Fruit fly (Drosophila melanogaster) whole organism, embryonic: ENCODE measurements around the gene CG1909.
A peak's percentile ranks its signal among the peaks of the same experiment; 100 is the strongest.

Source experiments
- Asciz ChIP-seq: fragments of 200-800 bp; sonication (Bioruptor generic); optimal IDR thresholded peaks from 2 replicates; lab custom pipeline; 2017; ENCODE audit warnings: missing biosample characterization, mild to moderate bottlenecking, missing genetic modification characterization, missing genetic modification reagents
- CG12769 ChIP-seq: fragments of 200-800 bp; sonication (Bioruptor generic); optimal IDR thresholded peaks from 2 replicates; lab custom pipeline; 2019; ENCODE audit warnings: missing biosample characterization, mild to moderate bottlenecking, missing genetic modification characterization, moderate library complexity
- CG13296 ChIP-seq: fragments of 200-800 bp; sonication (Bioruptor generic); optimal IDR thresholded peaks from 3 replicates; lab custom pipeline; 2018; ENCODE audit warnings: missing biosample characterization, mild to moderate bottlenecking, missing genetic modification characterization
- CG1603 ChIP-seq: fragments of 200-800 bp; sonication (Bioruptor generic); optimal IDR thresholded peaks from 2 replicates; lab custom pipeline; 2019; ENCODE audit warnings: missing biosample characterization, mild to moderate bottlenecking, missing genetic modification characterization, moderate library complexity
- CG17385 ChIP-seq: fragments of 200-800 bp; sonication (Bioruptor generic); optimal IDR thresholded peaks from 3 replicates; lab custom pipeline; 2018; ENCODE audit warnings: missing biosample characterization, mild to moderate bottlenecking, missing genetic modification characterization
- CG17568 ChIP-seq: fragments of 200-800 bp; sonication (Bioruptor generic); optimal IDR thresholded peaks from 2 replicates; lab custom pipeline; 2018; ENCODE audit warnings: missing biosample characterization, mild to moderate bottlenecking, missing genetic modification characterization, moderate library complexity
- CG18262 ChIP-seq: fragments of 200-800 bp; optimal IDR thresholded peaks from 3 replicates; lab custom pipeline; 2019; ENCODE audit warnings: missing biosample characterization, mild to moderate bottlenecking, missing genetic modification characterization, moderate library complexity
- CG2129 ChIP-seq: fragments of 200-800 bp; sonication (Bioruptor generic); IDR thresholded peaks from 2 replicates; pipeline ENCODE4 v1.3.6; 2022; ENCODE audit warnings: missing biosample characterization, missing genetic modification characterization; ENCODE audit not compliant: partially characterized antibody
- CG2199 ChIP-seq: fragments of 200-800 bp; sonication (Bioruptor generic); IDR thresholded peaks from 3 replicates; pipeline ENCODE4 v1.3.6; 2022; ENCODE audit warnings: missing biosample characterization, missing genetic modification characterization
- CG2678 ChIP-seq: fragments of 200-800 bp; sonication (Bioruptor generic); optimal IDR thresholded peaks from 3 replicates; lab custom pipeline; 2019; ENCODE audit warnings: missing biosample characterization, mild to moderate bottlenecking, missing genetic modification characterization, moderate library complexity
- CG2875 ChIP-seq: fragments of 200-800 bp; sonication (Bioruptor generic); optimal IDR thresholded peaks from 2 replicates; lab custom pipeline; 2017; ENCODE audit warnings: missing biosample characterization, mild to moderate bottlenecking, missing genetic modification characterization, missing genetic modification reagents
- CG30403 ChIP-seq: fragments of 200-800 bp; sonication (Bioruptor generic); optimal IDR thresholded peaks from 3 replicates; lab custom pipeline; 2016; ENCODE audit warnings: missing biosample characterization, missing genetic modification characterization
- CG34422 ChIP-seq: fragments of 200-800 bp; sonication (Bioruptor generic); IDR thresholded peaks from 3 replicates; pipeline ENCODE4 v1.3.6; 2022; ENCODE audit warnings: missing biosample characterization, missing genetic modification characterization
- CG6254 ChIP-seq: fragments of 200-800 bp; sonication (Bioruptor generic); optimal IDR thresholded peaks from 3 replicates; lab custom pipeline; 2017; ENCODE audit warnings: mild to moderate bottlenecking, missing biosample characterization, missing genetic modification reagents, missing genetic modification characterization
- CG6765 ChIP-seq: fragments of 200-800 bp; sonication (Bioruptor generic); optimal IDR thresholded peaks from 3 replicates; lab custom pipeline; 2017; ENCODE audit warnings: missing biosample characterization, mild to moderate bottlenecking, missing genetic modification characterization
- CG6791 ChIP-seq: fragments of 200-800 bp; sonication (Bioruptor generic); IDR thresholded peaks from 3 replicates; pipeline ENCODE4 v1.3.6; 2022; ENCODE audit warnings: missing biosample characterization, missing genetic modification characterization; ENCODE audit not compliant: partially characterized antibody
- CoRest ChIP-seq: fragments of 200-800 bp; sonication (Bioruptor generic); optimal IDR thresholded peaks from 3 replicates; lab custom pipeline; 2018; ENCODE audit warnings: missing biosample characterization, mild to moderate bottlenecking, missing genetic modification characterization, moderate library complexity
- D ChIP-seq, 2 experiments: fragments of 200-800 bp in 1 of 2; fragments of >200 bp in 1 of 2; sonication (Bioruptor generic) in 1 of 2; optimal IDR thresholded peaks; 2 replicates in 1 of 2; 3 replicates in 1 of 2; lab custom pipeline; 2017; ENCODE audit warnings: mild to moderate bottlenecking in 1 of 2, missing biosample characterization in 1 of 2, missing genetic modification characterization in 1 of 2, missing genetic modification reagents in 1 of 2
- Dfd ChIP-seq, 2 experiments: fragments of >200 bp; optimal IDR thresholded peaks; 2 replicates each; lab custom pipeline; 2017; ENCODE audit warnings: missing biosample characterization in 2 of 2, missing genetic modification characterization in 2 of 2
- Fer1 ChIP-seq: fragments of 200-800 bp; sonication (Bioruptor generic); optimal IDR thresholded peaks from 2 replicates; lab custom pipeline; 2017; ENCODE audit warnings: missing biosample characterization, mild to moderate bottlenecking, missing genetic modification characterization
- HmgZ ChIP-seq: fragments of 200-800 bp; sonication (Bioruptor generic); optimal IDR thresholded peaks from 2 replicates; lab custom pipeline; 2018; ENCODE audit warnings: missing biosample characterization, mild to moderate bottlenecking, missing genetic modification characterization
- Hsf ChIP-seq: fragments of 200-800 bp; sonication (Bioruptor generic); optimal IDR thresholded peaks from 3 replicates; lab custom pipeline; 2016; ENCODE audit warnings: missing biosample characterization, missing genetic modification characterization
- MESR4 ChIP-seq: fragments of 200-800 bp; sonication (Bioruptor generic); optimal IDR thresholded peaks from 2 replicates; lab custom pipeline; 2018; ENCODE audit warnings: missing biosample characterization, mild to moderate bottlenecking, missing genetic modification characterization, moderate library complexity
- Nf-YB ChIP-seq: fragments of 200-800 bp; sonication (Bioruptor generic); optimal IDR thresholded peaks from 3 replicates; lab custom pipeline; 2019; ENCODE audit warnings: missing biosample characterization, mild to moderate bottlenecking, missing genetic modification characterization, moderate library complexity
- Nf-YC ChIP-seq: fragments of 200-800 bp; optimal IDR thresholded peaks from 3 replicates; lab custom pipeline; 2019; ENCODE audit warnings: missing biosample characterization, mild to moderate bottlenecking, missing genetic modification characterization, moderate library complexity
- Optix ChIP-seq: fragments of 200-800 bp; sonication (Bioruptor generic); IDR thresholded peaks from 3 replicates; pipeline ENCODE4 v1.3.6; 2022; ENCODE audit warnings: missing biosample characterization, missing genetic modification characterization
- PHDP ChIP-seq: fragments of 200-800 bp; sonication (Bioruptor generic); optimal IDR thresholded peaks from 3 replicates; lab custom pipeline; 2018; ENCODE audit warnings: missing biosample characterization, mild to moderate bottlenecking, missing genetic modification characterization, moderate library complexity
- Six4 ChIP-seq: fragments of 200-800 bp; sonication (Bioruptor generic); optimal IDR thresholded peaks from 2 replicates; lab custom pipeline; 2016; ENCODE audit warnings: missing biosample characterization, missing genetic modification characterization
- YL-1 ChIP-seq: fragments of 200-800 bp; sonication (Bioruptor generic); optimal IDR thresholded peaks from 3 replicates; lab custom pipeline; 2017; ENCODE audit warnings: missing biosample characterization, mild to moderate bottlenecking, missing genetic modification characterization
- ap ChIP-seq: fragments of 200-800 bp; sonication (Bioruptor generic); IDR thresholded peaks from 2 replicates; pipeline ENCODE4 v1.3.6; 2022; ENCODE audit warnings: missing biosample characterization, missing genetic modification characterization
- bsh ChIP-seq, 2 experiments: fragments of 200-800 bp; sonication (Bioruptor generic); optimal IDR thresholded peaks; 2 replicates each; lab custom pipeline; 2017 to 2018; ENCODE audit warnings: mild to moderate bottlenecking in 2 of 2, missing biosample characterization in 2 of 2, missing genetic modification characterization in 2 of 2, moderate library complexity in 1 of 2
- btn ChIP-seq: fragments of 200-800 bp; sonication (Bioruptor generic); optimal IDR thresholded peaks from 2 replicates; lab custom pipeline; 2016; ENCODE audit warnings: missing biosample characterization, missing genetic modification characterization
- cad ChIP-seq: fragments of >200 bp; optimal IDR thresholded peaks from 2 replicates; lab custom pipeline; 2017; ENCODE audit warnings: missing biosample characterization, missing genetic modification characterization
- cg ChIP-seq: fragments of 200-800 bp; sonication (Bioruptor generic); optimal IDR thresholded peaks from 3 replicates; lab custom pipeline; 2019; ENCODE audit warnings: missing biosample characterization, mild to moderate bottlenecking, missing genetic modification characterization, moderate library complexity
- crp ChIP-seq, 2 experiments: fragments of 200-800 bp; sonication (Bioruptor generic); optimal IDR thresholded peaks; 2 replicates in 1 of 2; 3 replicates in 1 of 2; lab custom pipeline; 2017; ENCODE audit warnings: missing biosample characterization in 2 of 2, missing genetic modification characterization in 2 of 2, mild to moderate bottlenecking in 1 of 2, moderate library complexity in 1 of 2
- dati ChIP-seq: fragments of 200-800 bp; sonication (Bioruptor generic); IDR thresholded peaks from 2 replicates; pipeline ENCODE4 v1.3.6; 2022; ENCODE audit warnings: missing biosample characterization, missing genetic modification characterization
- disco-r ChIP-seq: fragments of 200-800 bp; sonication (Bioruptor generic); optimal IDR thresholded peaks from 2 replicates; lab custom pipeline; 2016; ENCODE audit warnings: missing biosample characterization, missing genetic modification characterization
- eve ChIP-seq, 2 experiments: fragments of >200 bp; optimal IDR thresholded peaks; 2 replicates each; lab custom pipeline; 2017; ENCODE audit warnings: missing biosample characterization in 2 of 2, missing genetic modification characterization in 2 of 2
- exex ChIP-seq: fragments of 200-800 bp; sonication (Bioruptor generic); optimal IDR thresholded peaks from 4 replicates; lab custom pipeline; 2018; ENCODE audit warnings: missing biosample characterization, mild to moderate bottlenecking, missing genetic modification characterization, moderate library complexity
- fd3F ChIP-seq: fragments of 200-800 bp; sonication (Bioruptor generic); optimal IDR thresholded peaks from 2 replicates; lab custom pipeline; 2018; ENCODE audit warnings: missing biosample characterization, mild to moderate bottlenecking, missing genetic modification characterization, moderate library complexity
- gcm2 ChIP-seq: fragments of 200-800 bp; sonication (Bioruptor generic); optimal IDR thresholded peaks from 2 replicates; lab custom pipeline; 2016; ENCODE audit warnings: missing biosample characterization, missing genetic modification characterization
- grau ChIP-seq: fragments of 200-800 bp; optimal IDR thresholded peaks from 3 replicates; lab custom pipeline; 2019; ENCODE audit warnings: missing biosample characterization, mild to moderate bottlenecking, missing genetic modification characterization, moderate library complexity
- inv ChIP-seq: fragments of 200-800 bp; sonication (Bioruptor generic); IDR thresholded peaks from 2 replicates; pipeline ENCODE4 v1.3.6; 2022; ENCODE audit warnings: missing biosample characterization, missing genetic modification characterization; ENCODE audit not compliant: partially characterized antibody
- pum ChIP-seq: fragments of 200-800 bp; sonication (Bioruptor generic); optimal IDR thresholded peaks from 2 replicates; lab custom pipeline; 2016; ENCODE audit warnings: missing biosample characterization, missing genetic modification characterization
- sima ChIP-seq: fragments of 200-800 bp; sonication (Bioruptor generic); optimal IDR thresholded peaks from 2 replicates; lab custom pipeline; 2016; ENCODE audit warnings: missing biosample characterization, missing genetic modification characterization
- sqz ChIP-seq: fragments of 200-800 bp; sonication (Bioruptor generic); optimal IDR thresholded peaks from 3 replicates; lab custom pipeline; 2018; ENCODE audit warnings: missing biosample characterization, mild to moderate bottlenecking, missing genetic modification characterization
- sug ChIP-seq: fragments of 200-800 bp; optimal IDR thresholded peaks from 2 replicates; lab custom pipeline; 2019; ENCODE audit warnings: missing biosample characterization, mild to moderate bottlenecking, missing genetic modification characterization, moderate library complexity
- zen2 ChIP-seq: fragments of 200-800 bp; sonication (Bioruptor generic); IDR thresholded peaks from 3 replicates; pipeline ENCODE4 v1.3.6; 2022; ENCODE audit warnings: missing biosample characterization, missing genetic modification characterization; ENCODE audit not compliant: partially characterized antibody

The CG1909 gene

DNA sequence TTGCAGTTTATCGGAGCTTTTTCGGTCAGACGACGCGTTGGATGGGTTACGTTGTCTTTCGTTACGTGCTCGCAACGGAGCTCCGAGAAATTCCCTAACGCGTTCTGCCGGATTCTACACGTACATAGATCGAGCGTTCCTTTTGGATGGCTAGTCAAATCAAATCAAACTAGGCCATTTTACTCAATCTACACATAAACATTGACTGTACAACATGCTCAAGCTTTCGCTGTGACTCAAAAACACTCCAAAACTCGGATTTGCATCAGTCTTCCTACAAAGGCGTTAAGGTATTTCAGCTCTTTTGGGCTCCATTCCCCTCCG, 25.1 kb upstream of the CG1909 start, which contains the start of gene Pur-alpha (continued):
- TF ChIP-seq grau (tag; lab: Kevin White, UChicago) = peak; percentile 15
- TF ChIP-seq sqz (GFP tag; lab: Kevin White, UChicago) = peak; percentile 11
- no peak for TF ChIP-seq YL-1 (GFP tag; lab: Kevin White, UChicago)
- no peak for TF ChIP-seq CoRest
- no peak for TF ChIP-seq CG6254 (GFP tag; lab: Kevin White, UChicago)
- no peak for TF ChIP-seq cad (GFP tag; lab: Kevin White, UChicago)
- TF ChIP-seq zen2 (GFP tag; lab: Robert Waterston, UW) = no peak
- TF ChIP-seq Optix (GFP tag; lab: Robert Waterston, UW) = no peak

DNA sequence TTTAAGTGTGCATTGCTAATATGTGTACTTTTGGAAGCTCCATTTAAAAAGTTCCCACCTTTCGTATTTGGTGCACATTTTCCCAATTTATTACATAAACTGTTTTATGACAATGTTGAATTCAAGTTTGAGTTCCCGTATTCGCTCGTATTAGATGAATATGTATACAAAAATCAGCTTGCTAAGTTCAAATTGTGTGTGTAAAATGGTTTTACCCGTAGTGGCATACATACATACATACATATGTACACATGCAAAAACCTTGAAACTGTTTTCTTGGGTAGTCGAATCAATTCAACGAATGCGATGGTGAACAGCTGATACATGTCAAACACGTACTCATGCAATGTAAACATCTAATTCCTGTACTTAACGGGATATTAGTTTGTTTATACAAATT, 24.5 kb upstream of the CG1909 start:
- no peak for TF ChIP-seq Nf-YC (tag; lab: Kevin White, UChicago)
- peak; percentile 7 for TF ChIP-seq CG6765 (GFP tag; lab: Kevin White, UChicago)
- no peak for TF ChIP-seq Dfd (GFP tag; optimal IDR thresholded peaks at IDR 0.05; lab: Kevin White, UChicago)
- no peak for TF ChIP-seq CG30403 (GFP tag; lab: Kevin White, UChicago)
- no peak for TF ChIP-seq Hsf (GFP tag; lab: Kevin White, UChicago)
- TF ChIP-seq inv (GFP tag; lab: Robert Waterston, UW) = no peak
- no peak for TF ChIP-seq disco-r (GFP tag; lab: Kevin White, UChicago)
- peak; percentile 69 for TF ChIP-seq CG17568 (GFP tag; lab: Kevin White, UChicago)
- TF ChIP-seq CG6791 = no peak
- TF ChIP-seq cg (GFP tag; lab: Kevin White, UChicago) = peak; percentile 43
- peak; percentile 14 for TF ChIP-seq PHDP (tag; lab: Kevin White, UChicago)
- TF ChIP-seq ap = no peak
- no peak for TF ChIP-seq btn (GFP tag; lab: Kevin White, UChicago)
- TF ChIP-seq crp (GFP tag; optimal IDR thresholded peaks at IDR 0.05; lab: Kevin White, UChicago) = peak in 1 of 2 experiments; percentile 69
- no peak for TF ChIP-seq gcm2 (GFP tag; lab: Kevin White, UChicago)
- TF ChIP-seq CG18262 = peak; percentile 6
- TF ChIP-seq Six4 (GFP tag; lab: Kevin White, UChicago) = no peak
- peak; percentile 1 for TF ChIP-seq Asciz (GFP tag; lab: Kevin White, UChicago)
- no peak for TF ChIP-seq pum
- TF ChIP-seq sima (GFP tag; lab: Kevin White, UChicago) = no peak
- peak; percentile 72 for TF ChIP-seq CG12769 (tag; lab: Kevin White, UChicago)
- peak; percentile 18 for TF ChIP-seq CG17385
- no peak for TF ChIP-seq bsh (GFP tag; optimal IDR thresholded peaks at IDR 0.05; lab: Kevin White, UChicago)
- TF ChIP-seq dati (GFP tag; lab: Robert Waterston, UW) = no peak
- peak; percentile 29 for TF ChIP-seq CG1603 (tag; lab: Kevin White, UChicago)
- peak in 1 of 2 experiments; percentile 51 for TF ChIP-seq eve (GFP tag; optimal IDR thresholded peaks at IDR 0.05; lab: Kevin White, UChicago)
- peak; percentile 42 for TF ChIP-seq sug (tag; lab: Kevin White, UChicago)
- peak; percentile 57 for TF ChIP-seq Fer1 (GFP tag; lab: Kevin White, UChicago)
- TF ChIP-seq HmgZ = peak; percentile 35
- no peak for TF ChIP-seq CG2875
- 0 out of 3 replicates have a peak, but pooled peaks have one; percentile 74 for TF ChIP-seq CG2199 (GFP tag; lab: Robert Waterston, UW)
- TF ChIP-seq fd3F = peak; percentile 29
- no peak for TF ChIP-seq CG2129 (GFP tag; lab: Robert Waterston, UW)
- TF ChIP-seq MESR4 (GFP tag; lab: Kevin White, UChicago) = peak; percentile 38
- no peak for TF ChIP-seq exex (tag; lab: Kevin White, UChicago)
- TF ChIP-seq CG34422 = no peak; the same call in 2 of the 3 replicates
- no peak for TF ChIP-seq D (optimal IDR thresholded peaks at IDR 0.05; lab: Kevin White, UChicago)
- no peak for TF ChIP-seq D (GFP tag; optimal IDR thresholded peaks at IDR 0.05; lab: Kevin White, UChicago)
- no peak for TF ChIP-seq CG2678 (tag; lab: Kevin White, UChicago)
- no peak for TF ChIP-seq Nf-YB (GFP tag; lab: Kevin White, UChicago)
- peak; percentile 44 for TF ChIP-seq CG13296
